Fruit fly (Drosophila melanogaster) whole organism, embryonic: ENCODE results near the gene CG14696.
A peak's percentile ranks its signal among the peaks of the same experiment; 100 is the strongest.

Experiments used
- ATbp ChIP-seq: fragments of 200-800 bp; sonication (Bioruptor generic); optimal IDR thresholded peaks from 2 replicates; lab custom pipeline; 2017; ENCODE audit warnings: missing biosample characterization, mild to moderate bottlenecking, missing genetic modification characterization, missing genetic modification reagents
- BtbVII ChIP-seq: fragments of 200-800 bp; sonication (Bioruptor generic); optimal IDR thresholded peaks from 3 replicates; lab custom pipeline; 2017; ENCODE audit warnings: missing biosample characterization, mild to moderate bottlenecking, missing genetic modification characterization
- CG11696 ChIP-seq: fragments of 200-800 bp; sonication (Bioruptor generic); IDR thresholded peaks from 2 replicates; pipeline ENCODE4 v1.3.6; 2022; ENCODE audit warnings: missing biosample characterization, missing genetic modification characterization
- CG13287 ChIP-seq: fragments of 200-800 bp; sonication (Bioruptor generic); IDR thresholded peaks from 2 replicates; pipeline ENCODE4 v1.3.6; 2022; ENCODE audit warnings: missing biosample characterization, missing genetic modification characterization; ENCODE audit not compliant: partially characterized antibody
- CG13424 ChIP-seq: fragments of 200-800 bp; sonication (Bioruptor generic); optimal IDR thresholded peaks from 2 replicates; lab custom pipeline; 2019; ENCODE audit warnings: missing biosample characterization, mild to moderate bottlenecking, missing genetic modification characterization, moderate library complexity
- CG14014 ChIP-seq: fragments of 200-800 bp; sonication (Bioruptor generic); IDR thresholded peaks from 2 replicates; pipeline ENCODE4 v1.3.6; 2022; ENCODE audit warnings: missing biosample characterization, missing genetic modification characterization
- CG14860 ChIP-seq: fragments of 200-800 bp; sonication (Bioruptor generic); IDR thresholded peaks from 3 replicates; pipeline ENCODE4 v1.3.6; 2022; ENCODE audit warnings: missing biosample characterization, missing genetic modification characterization; ENCODE audit not compliant: partially characterized antibody
- CG16779 ChIP-seq: fragments of 200-800 bp; sonication (Bioruptor generic); IDR thresholded peaks from 2 replicates; pipeline ENCODE4 v1.3.6; 2022; ENCODE audit warnings: missing biosample characterization, missing genetic modification characterization
- CG17829 ChIP-seq: fragments of 200-800 bp; optimal IDR thresholded peaks from 2 replicates; lab custom pipeline; 2019; ENCODE audit warnings: missing biosample characterization, mild to moderate bottlenecking, missing genetic modification characterization, moderate library complexity
- CG18476 ChIP-seq: fragments of 200-800 bp; sonication (Bioruptor generic); optimal IDR thresholded peaks from 2 replicates; lab custom pipeline; 2016; ENCODE audit warnings: missing biosample characterization, mild to moderate bottlenecking, missing genetic modification characterization
- CG18599 ChIP-seq: fragments of 200-800 bp; sonication (Bioruptor generic); optimal IDR thresholded peaks from 3 replicates; lab custom pipeline; 2017; ENCODE audit warnings: missing biosample characterization, missing genetic modification characterization, mild to moderate bottlenecking, moderate library complexity, missing genetic modification reagents
- CG31441 ChIP-seq: fragments of 200-800 bp; sonication (Bioruptor generic); IDR thresholded peaks from 2 replicates; pipeline ENCODE4 v1.3.6; 2022; ENCODE audit warnings: missing biosample characterization, missing genetic modification characterization
- CG3838 ChIP-seq: fragments of 200-800 bp; sonication (Bioruptor generic); optimal IDR thresholded peaks from 3 replicates; lab custom pipeline; 2016; ENCODE audit warnings: missing biosample characterization, missing genetic modification characterization
- CG3847 ChIP-seq: fragments of 200-800 bp; sonication (Bioruptor generic); IDR thresholded peaks from 2 replicates; pipeline ENCODE4 v1.3.6; 2022; ENCODE audit warnings: missing biosample characterization, missing genetic modification characterization
- CG3995 ChIP-seq: fragments of 200-800 bp; sonication (Bioruptor generic); optimal IDR thresholded peaks from 3 replicates; lab custom pipeline; 2016; ENCODE audit warnings: missing biosample characterization, missing genetic modification characterization
- CG6791 ChIP-seq: fragments of 200-800 bp; sonication (Bioruptor generic); IDR thresholded peaks from 3 replicates; pipeline ENCODE4 v1.3.6; 2022; ENCODE audit warnings: missing biosample characterization, missing genetic modification characterization; ENCODE audit not compliant: partially characterized antibody
- CG8290 ChIP-seq, 3 experiments: fragments of 200-800 bp; sonication (Bioruptor generic); optimal IDR thresholded peaks; 2 replicates each; lab custom pipeline; 2016 to 2019; ENCODE audit warnings: missing biosample characterization in 3 of 3, missing genetic modification characterization in 3 of 3, mild to moderate bottlenecking in 2 of 3, moderate library complexity in 1 of 3
- Dbx ChIP-seq: fragments of 200-800 bp; sonication (Bioruptor generic); IDR thresholded peaks from 3 replicates; pipeline ENCODE4 v1.3.6; 2022; ENCODE audit warnings: missing biosample characterization, missing genetic modification characterization
- Drgx ChIP-seq: fragments of 200-800 bp; sonication (Bioruptor generic); IDR thresholded peaks from 2 replicates; pipeline ENCODE4 v1.3.6; 2022; ENCODE audit warnings: missing biosample characterization, missing genetic modification characterization
- Ets65A ChIP-seq: fragments of 200-800 bp; sonication (Bioruptor generic); peaks from one replicate; lab custom pipeline; 2016; ENCODE audit warnings: missing biosample characterization, missing genetic modification characterization
- Fer3 ChIP-seq: fragments of 200-800 bp; sonication (Bioruptor generic); optimal IDR thresholded peaks from 2 replicates; lab custom pipeline; 2018; ENCODE audit warnings: missing biosample characterization, mild to moderate bottlenecking, missing genetic modification characterization, moderate library complexity
- HmgZ ChIP-seq: fragments of 200-800 bp; sonication (Bioruptor generic); optimal IDR thresholded peaks from 2 replicates; lab custom pipeline; 2018; ENCODE audit warnings: missing biosample characterization, mild to moderate bottlenecking, missing genetic modification characterization
- NFAT ChIP-seq: fragments of 200-800 bp; sonication (Bioruptor generic); IDR thresholded peaks from 2 replicates; pipeline ENCODE4 v1.3.6; 2022; ENCODE audit warnings: missing biosample characterization, missing genetic modification characterization
- NK7.1 ChIP-seq: fragments of 200-800 bp; sonication (Bioruptor generic); optimal IDR thresholded peaks from 3 replicates; lab custom pipeline; 2016; ENCODE audit warnings: missing biosample characterization, missing genetic modification characterization
- Nf-YA ChIP-seq: fragments of 200-800 bp; sonication (Bioruptor generic); IDR thresholded peaks from 2 replicates; pipeline ENCODE4 v1.3.6; 2022; ENCODE audit warnings: missing biosample characterization, missing genetic modification characterization
- Scr ChIP-seq: fragments of 200-800 bp; sonication (Bioruptor generic); IDR thresholded peaks from 2 replicates; pipeline ENCODE4 v1.3.6; 2022; ENCODE audit warnings: missing biosample characterization, missing genetic modification characterization; ENCODE audit not compliant: partially characterized antibody
- ab ChIP-seq: fragments of 200-800 bp; sonication (Bioruptor generic); optimal IDR thresholded peaks from 2 replicates; lab custom pipeline; 2016; ENCODE audit warnings: missing biosample characterization, missing genetic modification characterization
- br ChIP-seq: fragments of >200 bp; optimal IDR thresholded peaks from 2 replicates; lab custom pipeline; 2017
- chm ChIP-seq: fragments of 200-800 bp; sonication (Bioruptor generic); IDR thresholded peaks from 2 replicates; pipeline ENCODE4 v1.3.6; 2022; ENCODE audit warnings: missing biosample characterization, missing genetic modification characterization
- dmrt11E ChIP-seq: fragments of 200-800 bp; sonication (Bioruptor generic); optimal IDR thresholded peaks from 3 replicates; lab custom pipeline; 2018; ENCODE audit warnings: missing biosample characterization, mild to moderate bottlenecking, missing genetic modification characterization, moderate library complexity
- grau ChIP-seq: fragments of 200-800 bp; optimal IDR thresholded peaks from 3 replicates; lab custom pipeline; 2019; ENCODE audit warnings: missing biosample characterization, mild to moderate bottlenecking, missing genetic modification characterization, moderate library complexity
- ham ChIP-seq: fragments of 200-800 bp; sonication (Bioruptor generic); IDR thresholded peaks from 2 replicates; pipeline ENCODE4 v1.3.6; 2022; ENCODE audit warnings: missing biosample characterization, missing genetic modification characterization
- hkb ChIP-seq, 2 experiments: fragments of 200-800 bp in 1 of 2; fragments of >200 bp in 1 of 2; sonication (Bioruptor generic) in 1 of 2; IDR thresholded peaks in 1 of 2; optimal IDR thresholded peaks in 1 of 2; 2 replicates each; pipeline versions ENCODE4 v1.3.6 to Lab custom; 2017 to 2022; ENCODE audit warnings: missing biosample characterization in 1 of 2, missing genetic modification characterization in 1 of 2
- ken ChIP-seq: fragments of 200-800 bp; sonication (Bioruptor generic); IDR thresholded peaks from 3 replicates; pipeline ENCODE4 v1.3.6; 2022; ENCODE audit warnings: missing biosample characterization, missing genetic modification characterization
- mirr ChIP-seq: fragments of 200-800 bp; sonication (Bioruptor generic); optimal IDR thresholded peaks from 3 replicates; lab custom pipeline; 2018; ENCODE audit warnings: missing biosample characterization, mild to moderate bottlenecking, missing genetic modification characterization
- nau ChIP-seq: fragments of 200-800 bp; sonication (Bioruptor generic); optimal IDR thresholded peaks from 3 replicates; lab custom pipeline; 2017; ENCODE audit warnings: missing biosample characterization, mild to moderate bottlenecking, missing genetic modification characterization, missing genetic modification reagents
- prd ChIP-seq, 3 experiments: fragments of >200 bp in 2 of 3; fragments of 200-800 bp in 1 of 3; sonication (Bioruptor generic) in 1 of 3; optimal IDR thresholded peaks in 2 of 3; IDR thresholded peaks in 1 of 3; 2 replicates in 2 of 3; 3 replicates in 1 of 3; pipeline versions ENCODE4 v1.3.6 to Lab custom; 2017 to 2022; ENCODE audit warnings: missing biosample characterization in 1 of 3, missing genetic modification characterization in 1 of 3
- pros ChIP-seq: fragments of 200-800 bp; sonication (Bioruptor generic); optimal IDR thresholded peaks from 3 replicates; lab custom pipeline; 2019; ENCODE audit warnings: missing biosample characterization, mild to moderate bottlenecking, missing genetic modification characterization, moderate library complexity
- row ChIP-seq: fragments of 200-800 bp; sonication (Bioruptor generic); IDR thresholded peaks from 3 replicates; pipeline ENCODE4 v1.3.6; 2022; ENCODE audit warnings: missing biosample characterization, missing genetic modification characterization
- sens ChIP-seq: fragments of 200-800 bp; sonication (Bioruptor generic); peaks from one replicate; lab custom pipeline; 2016; ENCODE audit warnings: missing biosample characterization, missing genetic modification characterization
- seq ChIP-seq: fragments of 200-800 bp; sonication (Bioruptor generic); IDR thresholded peaks from 2 replicates; pipeline ENCODE4 v1.3.6; 2022; ENCODE audit warnings: missing biosample characterization, missing genetic modification characterization
- sima ChIP-seq: fragments of 200-800 bp; sonication (Bioruptor generic); optimal IDR thresholded peaks from 2 replicates; lab custom pipeline; 2016; ENCODE audit warnings: missing biosample characterization, missing genetic modification characterization
- slbo ChIP-seq: fragments of 200-800 bp; sonication (Bioruptor generic); IDR thresholded peaks from 2 replicates; pipeline ENCODE4 v1.3.6; 2022; ENCODE audit warnings: missing biosample characterization, missing genetic modification characterization
- sna ChIP-seq: fragments of 200-800 bp; sonication (Bioruptor generic); IDR thresholded peaks from 2 replicates; pipeline ENCODE4 v1.3.6; 2022; ENCODE audit warnings: missing biosample characterization, missing genetic modification characterization; ENCODE audit not compliant: partially characterized antibody
- usp ChIP-seq: fragments of >200 bp; optimal IDR thresholded peaks from 2 replicates; lab custom pipeline; 2017; ENCODE audit warnings: missing biosample characterization, missing genetic modification characterization
- vvl ChIP-seq: fragments of 200-800 bp; sonication (Bioruptor generic); IDR thresholded peaks from 2 replicates; pipeline ENCODE4 v1.3.6; 2022; ENCODE audit warnings: missing biosample characterization, missing genetic modification characterization
- wek ChIP-seq: fragments of 200-800 bp; sonication (Bioruptor generic); optimal IDR thresholded peaks from 3 replicates; lab custom pipeline; 2018; ENCODE audit warnings: missing biosample characterization, mild to moderate bottlenecking, missing genetic modification characterization, moderate library complexity
- yki ChIP-seq: fragments of >200 bp; optimal IDR thresholded peaks from 3 replicates; lab custom pipeline; 2018

The CG14696 gene

DNA sequence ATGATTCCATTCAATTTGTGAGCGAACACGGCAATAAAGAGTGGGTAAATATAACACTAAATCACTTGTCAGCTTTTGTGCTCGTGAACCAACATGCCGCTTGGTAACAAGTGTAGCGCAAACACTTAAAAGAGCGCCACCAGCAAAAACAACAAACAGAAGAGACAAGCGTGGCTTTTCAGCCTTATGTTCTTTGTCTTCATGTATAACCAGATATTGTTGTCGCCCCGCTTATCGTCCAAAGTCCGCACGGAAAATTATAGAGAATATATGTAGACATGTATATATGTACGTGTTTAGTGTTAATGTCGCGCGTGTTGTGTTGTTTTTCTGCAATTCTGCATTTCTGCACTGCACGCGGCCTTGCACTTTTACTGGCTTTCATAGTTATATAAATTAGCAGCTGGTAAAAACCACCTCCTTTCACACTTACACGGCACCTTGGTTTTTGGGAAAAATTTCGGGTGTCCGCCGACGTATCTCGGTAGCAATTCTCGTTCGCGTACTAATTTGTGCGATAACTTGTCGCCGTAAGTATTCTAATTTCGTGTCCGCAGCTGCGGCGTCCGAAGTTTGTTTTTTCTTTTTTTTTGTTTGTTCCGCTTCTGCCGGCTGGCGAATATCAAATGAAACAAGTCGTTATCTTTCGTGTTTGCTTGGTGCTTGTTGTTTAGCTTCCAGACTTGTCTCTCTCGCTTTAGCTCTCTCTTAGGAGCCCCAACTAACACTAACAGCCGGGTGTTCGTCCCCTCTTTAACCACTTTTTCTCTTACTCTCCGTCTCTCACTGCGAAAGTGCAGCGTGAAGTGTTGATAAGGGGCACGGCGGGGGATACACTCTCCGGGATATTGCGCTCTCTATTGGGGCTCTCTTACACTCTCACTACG, 4.1 kb upstream of the CG14696 start (continued):
- peak; percentile 26 for TF ChIP-seq grau (tag; lab: Kevin White, UChicago)
- TF ChIP-seq prd (optimal IDR thresholded peaks at IDR 0.05; lab: Kevin White, UChicago): no peak
- peak; percentile 41; the same call in 1 of the 3 replicates for TF ChIP-seq prd (GFP tag; IDR thresholded peaks at IDR 0.05; lab: Robert Waterston, UW)
- peak; percentile 39 for TF ChIP-seq Drgx (GFP tag; lab: Robert Waterston, UW)
- TF ChIP-seq CG8290 (GFP tag; optimal IDR thresholded peaks at IDR 0.05; lab: Kevin White, UChicago): no peak
- TF ChIP-seq CG8290 (tag; optimal IDR thresholded peaks at IDR 0.05; lab: Kevin White, UChicago): peak in 1 of 2 experiments; percentile 65
- peak; percentile 37 for TF ChIP-seq CG13287 (GFP tag; lab: Robert Waterston, UW)
- TF ChIP-seq Dbx (GFP tag; lab: Robert Waterston, UW): peak; percentile 59; the same call in 2 of the 3 replicates
- peak; percentile 33 for TF ChIP-seq BtbVII (GFP tag; lab: Kevin White, UChicago)
- TF ChIP-seq CG18476 (GFP tag; lab: Kevin White, UChicago): no peak
- TF ChIP-seq CG17829 (tag; lab: Kevin White, UChicago): no peak
- no peak for TF ChIP-seq CG3838
- TF ChIP-seq CG3847 (GFP tag; lab: Robert Waterston, UW): no peak
- TF ChIP-seq Fer3 (tag; lab: Kevin White, UChicago): peak; percentile 50
- TF ChIP-seq mirr: peak; percentile 82
- TF ChIP-seq Nf-YA (GFP tag; lab: Robert Waterston, UW): no peak
- TF ChIP-seq sna (GFP tag; lab: Robert Waterston, UW): no peak; the same call in 1 of the 2 replicates
- peak; percentile 62 for TF ChIP-seq chm
- TF ChIP-seq Ets65A: peak; percentile 91
- peak; percentile 25 for TF ChIP-seq HmgZ (tag; lab: Kevin White, UChicago)
- peak; percentile 80 for TF ChIP-seq sens (GFP tag; lab: Kevin White, UChicago)
- peak; percentile 63; the same call in 1 of the 2 replicates for TF ChIP-seq CG14014 (GFP tag; lab: Robert Waterston, UW)
- TF ChIP-seq dmrt11E (tag; lab: Kevin White, UChicago): no peak
- TF ChIP-seq vvl (GFP tag; lab: Robert Waterston, UW): peak; percentile 36
- TF ChIP-seq NK7.1: no peak
- TF ChIP-seq usp (GFP tag; lab: Kevin White, UChicago): no peak
- no peak for TF ChIP-seq CG14860 (GFP tag; lab: Robert Waterston, UW)
- TF ChIP-seq NFAT (GFP tag; lab: Robert Waterston, UW): peak; percentile 78
- peak; percentile 20; the same call in 1 of the 2 replicates for TF ChIP-seq seq (GFP tag; lab: Robert Waterston, UW)
- 0 out of 2 replicates have a peak, but pooled peaks have one; percentile 13 for TF ChIP-seq Scr (GFP tag; lab: Robert Waterston, UW)
- no peak for TF ChIP-seq pros (GFP tag; lab: Kevin White, UChicago)
- peak; percentile 58 for TF ChIP-seq CG3995 (GFP tag; lab: Kevin White, UChicago)
- peak; percentile 28; the same call in 1 of the 2 replicates for TF ChIP-seq CG16779 (GFP tag; lab: Robert Waterston, UW)
- TF ChIP-seq sima (GFP tag; lab: Kevin White, UChicago): no peak
- TF ChIP-seq nau (GFP tag; lab: Kevin White, UChicago): no peak
- TF ChIP-seq ab: no peak
- peak; percentile 7 for TF ChIP-seq ATbp (GFP tag; lab: Kevin White, UChicago)
- peak; percentile 58 for TF ChIP-seq slbo
- no peak for TF ChIP-seq CG31441 (GFP tag; lab: Robert Waterston, UW)
- TF ChIP-seq br (lab: Kevin White, UChicago): no peak
- no peak for TF ChIP-seq ham (GFP tag; lab: Robert Waterston, UW)
- TF ChIP-seq CG11696 (GFP tag; lab: Robert Waterston, UW): peak; percentile 50; the same call in 1 of the 2 replicates
- peak; percentile 38 for TF ChIP-seq CG18599 (GFP tag; lab: Kevin White, UChicago)
- peak; percentile 19 for TF ChIP-seq wek (GFP tag; lab: Kevin White, UChicago)
- peak; percentile 65 for TF ChIP-seq row (GFP tag; lab: Robert Waterston, UW)
- peak; percentile 15 for TF ChIP-seq CG13424 (tag; lab: Kevin White, UChicago)
- TF ChIP-seq yki: peak; percentile 83
- no peak for TF ChIP-seq hkb (optimal IDR thresholded peaks at IDR 0.05; lab: Kevin White, UChicago)
- peak; percentile 44; the same call in 1 of the 2 replicates for TF ChIP-seq hkb (GFP tag; IDR thresholded peaks at IDR 0.05; lab: Robert Waterston, UW)
- no peak for TF ChIP-seq CG6791 (GFP tag; lab: Robert Waterston, UW)
- TF ChIP-seq ken: no peak
